Fruit fly (Drosophila melanogaster) whole organism, prepupa: ENCODE measurements around the gene CG42525.

ENCODE experiments used
- CG7368 ChIP-seq: fragments of 200-800 bp; sonication (Bioruptor generic); optimal IDR thresholded peaks from 3 replicates; lab custom pipeline; 2016; ENCODE audit warnings: missing biosample characterization, missing genetic modification characterization
- Lpt ChIP-seq: fragments of 200-800 bp; sonication (Bioruptor generic); optimal IDR thresholded peaks from 3 replicates; lab custom pipeline; 2016; ENCODE audit warnings: missing biosample characterization, missing genetic modification characterization

DNA sequence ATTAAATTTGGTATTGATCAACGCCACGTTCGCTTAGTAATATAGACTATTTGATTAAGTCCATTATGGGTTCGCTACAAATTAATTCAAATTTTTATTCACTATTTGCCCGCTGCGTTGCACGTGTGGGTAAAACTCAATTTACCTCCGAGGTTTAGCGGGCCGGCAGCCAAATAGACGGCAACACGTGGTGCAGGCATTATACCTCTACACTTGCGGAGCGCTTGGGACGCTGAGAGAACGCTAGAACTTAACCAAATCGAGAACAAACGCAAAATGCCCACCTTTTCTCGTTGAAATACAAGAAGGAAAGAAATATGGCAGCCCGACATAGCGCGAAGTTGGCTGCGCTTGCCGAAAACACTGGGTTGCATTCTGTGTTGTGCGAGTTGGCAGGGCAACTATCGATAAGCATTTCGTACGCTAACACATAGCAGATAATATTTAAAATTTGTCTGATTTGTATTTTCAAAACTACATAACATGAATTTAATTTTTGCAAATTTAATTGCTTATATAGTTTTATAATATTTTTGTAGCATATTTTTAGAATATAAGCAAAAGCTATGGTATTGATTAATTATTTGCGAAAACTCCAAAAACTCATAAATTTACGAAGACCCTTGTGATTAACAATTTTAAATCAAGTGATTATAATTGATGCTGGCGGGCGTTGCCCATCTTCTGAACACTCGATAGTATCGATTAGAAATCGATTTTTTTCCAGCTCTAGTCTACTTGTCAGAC is 33.3 kb upstream of the CG42525 start, which contains the start of the genes RpL28 and eIF1:
- TF ChIP-seq CG7368 (GFP tag; lab: Kevin White, UChicago) (no peak), Lpt (GFP tag; lab: Kevin White, UChicago) (no peak)
